Worm (Caenorhabditis elegans) whole organism, L3 larva: ENCODE measurements around the gene F32D8.15.

Experiments
- aly-2 ChIP-seq: fragments of 150-350 bp; optimal IDR thresholded peaks from 2 replicates; lab custom pipeline; 2014; ENCODE audit warnings: missing biosample characterization, missing genetic modification characterization
- ama-1 ChIP-seq: fragments of 150-350 bp; optimal IDR thresholded peaks from 2 replicates; lab custom pipeline; 2018
- ceh-16 ChIP-seq: sonication (generic microtip); optimal IDR thresholded peaks from 2 replicates; lab custom pipeline; 2017; ENCODE audit warnings: missing biosample characterization, missing genetic modification characterization
- ceh-82 ChIP-seq: fragments of 150-350 bp; optimal IDR thresholded peaks from 2 replicates; lab custom pipeline; 2014; ENCODE audit warnings: missing biosample characterization, missing genetic modification characterization
- elt-1 ChIP-seq: fragments of 150-350 bp; optimal IDR thresholded peaks from 2 replicates; lab custom pipeline; 2014; ENCODE audit warnings: missing biosample characterization, missing genetic modification characterization
- elt-3 ChIP-seq, 3 experiments: fragments of 150-350 bp in 1 of 3; sonication (generic microtip) in 2 of 3; optimal IDR thresholded peaks; 2 replicates in 2 of 3; 4 replicates in 1 of 3; lab custom pipeline; 2014 to 2017; ENCODE audit warnings: missing biosample characterization in 3 of 3, missing genetic modification characterization in 3 of 3
- jun-1 ChIP-seq: fragments of 150-350 bp; optimal IDR thresholded peaks from 2 replicates; lab custom pipeline; 2014; ENCODE audit warnings: missing biosample characterization, missing genetic modification reagents, missing genetic modification characterization
- mdl-1 ChIP-seq: fragments of 150-350 bp; optimal IDR thresholded peaks from 2 replicates; lab custom pipeline; 2014; ENCODE audit warnings: missing biosample characterization, missing genetic modification characterization
- nhr-76 ChIP-seq: fragments of 150-350 bp; sonication (generic microtip); optimal IDR thresholded peaks from 5 replicates; lab custom pipeline; 2014; ENCODE audit warnings: missing biosample characterization, missing genetic modification characterization
- sea-2 ChIP-seq: fragments of 150-350 bp; sonication (generic microtip); optimal IDR thresholded peaks from 4 replicates; lab custom pipeline; 2014; ENCODE audit warnings: missing biosample characterization, missing genetic modification reagents, missing genetic modification characterization
- tbx-2 ChIP-seq: sonication (generic microtip); optimal IDR thresholded peaks from 2 replicates; lab custom pipeline; 2016; ENCODE audit warnings: mild to moderate bottlenecking, missing genetic modification characterization, missing compliant biosample characterization
- unc-39 ChIP-seq: sonication (generic microtip); optimal IDR thresholded peaks from 4 replicates; lab custom pipeline; 2017; ENCODE audit warnings: missing biosample characterization, missing genetic modification characterization
- zag-1 ChIP-seq: fragments of 150-350 bp; optimal IDR thresholded peaks from 2 replicates; lab custom pipeline; 2014; ENCODE audit warnings: missing biosample characterization, missing genetic modification characterization

DNA sequence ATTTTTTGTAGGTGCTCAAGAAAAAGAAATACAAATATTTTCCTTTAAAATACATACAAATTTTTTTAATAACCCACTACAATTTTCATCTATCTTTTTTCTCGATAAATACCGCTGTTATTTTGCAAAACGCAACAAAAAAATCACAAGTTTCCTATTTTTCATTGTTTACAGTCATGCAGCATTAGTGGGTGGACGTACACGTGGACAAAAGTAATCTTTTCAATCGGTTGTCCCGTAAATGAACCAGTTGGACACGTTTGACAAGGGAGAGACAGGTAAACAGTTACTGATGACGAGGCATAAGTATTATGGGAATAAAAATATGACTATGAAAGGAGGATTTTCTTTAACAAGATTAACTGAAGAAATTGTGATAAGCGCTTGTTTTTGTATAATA is 30.7 kb upstream of the F32D8.15 start:
- no peak for TF ChIP-seq aly-2 (tag; lab: Kevin White, UChicago)
- TF ChIP-seq unc-39 (tag; lab: Kevin White, UChicago), result no peak
- no peak for TF ChIP-seq ceh-82
- no peak for TF ChIP-seq ceh-16 (tag; lab: Kevin White, UChicago)
- TF ChIP-seq ama-1 (lab: Kevin White, UChicago), result no peak
- no peak for TF ChIP-seq nhr-76 (tag; lab: Kevin White, UChicago)
- no peak for TF ChIP-seq elt-1
- no peak for TF ChIP-seq jun-1
- no peak for TF ChIP-seq tbx-2 (tag; lab: Kevin White, UChicago)
- TF ChIP-seq zag-1, result no peak
- TF ChIP-seq sea-2 (GFP tag; lab: Kevin White, UChicago), result no peak
- no peak for TF ChIP-seq elt-3 (tag; optimal IDR thresholded peaks at IDR 0.05; lab: Kevin White, UChicago)
- no peak for TF ChIP-seq mdl-1 (tag; lab: Kevin White, UChicago)
